Fruit fly (Drosophila melanogaster) whole organism, embryonic: ENCODE data around the gene UQCR-14.

Source experiments
- Atf6 ChIP-seq: fragments of 200-800 bp; sonication (Bioruptor generic); IDR thresholded peaks from 2 replicates; pipeline ENCODE4 v1.3.6; 2022; ENCODE audit warnings: missing biosample characterization, missing genetic modification characterization
- Bgb ChIP-seq: fragments of 200-800 bp; sonication (Bioruptor generic); IDR thresholded peaks from 2 replicates; pipeline ENCODE4 v1.3.6; 2022; ENCODE audit warnings: missing biosample characterization, missing genetic modification characterization; ENCODE audit not compliant: partially characterized antibody
- BtbVII ChIP-seq: fragments of 200-800 bp; sonication (Bioruptor generic); optimal IDR thresholded peaks from 3 replicates; lab custom pipeline; 2017; ENCODE audit warnings: missing biosample characterization, mild to moderate bottlenecking, missing genetic modification characterization
- CG11504 ChIP-seq: fragments of 200-800 bp; sonication (Bioruptor generic); optimal IDR thresholded peaks from 3 replicates; lab custom pipeline; 2019; ENCODE audit warnings: missing biosample characterization, mild to moderate bottlenecking, missing genetic modification characterization, moderate library complexity
- CG11696 ChIP-seq: fragments of 200-800 bp; sonication (Bioruptor generic); IDR thresholded peaks from 2 replicates; pipeline ENCODE4 v1.3.6; 2022; ENCODE audit warnings: missing biosample characterization, missing genetic modification characterization
- CG13287 ChIP-seq: fragments of 200-800 bp; sonication (Bioruptor generic); IDR thresholded peaks from 2 replicates; pipeline ENCODE4 v1.3.6; 2022; ENCODE audit warnings: missing biosample characterization, missing genetic modification characterization; ENCODE audit not compliant: partially characterized antibody
- CG13296 ChIP-seq: fragments of 200-800 bp; sonication (Bioruptor generic); optimal IDR thresholded peaks from 3 replicates; lab custom pipeline; 2018; ENCODE audit warnings: missing biosample characterization, mild to moderate bottlenecking, missing genetic modification characterization
- CG1529 ChIP-seq: fragments of 200-800 bp; sonication (Bioruptor generic); optimal IDR thresholded peaks from 3 replicates; lab custom pipeline; 2018; ENCODE audit warnings: missing biosample characterization, missing genetic modification characterization
- CG1832 ChIP-seq: fragments of 200-800 bp; sonication (Bioruptor generic); optimal IDR thresholded peaks from 2 replicates; lab custom pipeline; 2017; ENCODE audit warnings: missing biosample characterization, mild to moderate bottlenecking, missing genetic modification characterization, inconsistent platforms
- CG18764 ChIP-seq: fragments of 200-800 bp; sonication (Bioruptor generic); optimal IDR thresholded peaks from 3 replicates; lab custom pipeline; 2016; ENCODE audit warnings: missing biosample characterization, missing genetic modification characterization
- CG2116 ChIP-seq: fragments of 200-800 bp; sonication (Bioruptor generic); optimal IDR thresholded peaks from 3 replicates; lab custom pipeline; 2018; ENCODE audit warnings: missing biosample characterization, mild to moderate bottlenecking, missing genetic modification characterization
- CG30431 ChIP-seq: fragments of 200-800 bp; sonication (Bioruptor generic); optimal IDR thresholded peaks from 2 replicates; lab custom pipeline; 2017; ENCODE audit warnings: missing biosample characterization, missing genetic modification characterization
- CG3065 ChIP-seq: fragments of 200-800 bp; sonication (Bioruptor generic); optimal IDR thresholded peaks from 2 replicates; lab custom pipeline; 2016; ENCODE audit warnings: missing biosample characterization, missing genetic modification characterization
- CG3163 ChIP-seq: fragments of 200-800 bp; sonication (Bioruptor generic); optimal IDR thresholded peaks from 3 replicates; lab custom pipeline; 2016; ENCODE audit warnings: missing biosample characterization, missing genetic modification characterization
- CG34224 ChIP-seq: fragments of 200-800 bp; sonication (Bioruptor generic); IDR thresholded peaks from 3 replicates; pipeline ENCODE4 v1.3.6; 2022; ENCODE audit warnings: missing biosample characterization, missing genetic modification characterization; ENCODE audit not compliant: partially characterized antibody
- CG3847 ChIP-seq: fragments of 200-800 bp; sonication (Bioruptor generic); IDR thresholded peaks from 2 replicates; pipeline ENCODE4 v1.3.6; 2022; ENCODE audit warnings: missing biosample characterization, missing genetic modification characterization
- CG43689 ChIP-seq: fragments of 200-800 bp; sonication (Bioruptor generic); IDR thresholded peaks from 2 replicates; pipeline ENCODE4 v1.3.6; 2022; ENCODE audit warnings: missing biosample characterization, missing genetic modification characterization
- CG4424 ChIP-seq: fragments of 200-800 bp; sonication (Bioruptor generic); optimal IDR thresholded peaks from 3 replicates; lab custom pipeline; 2016; ENCODE audit warnings: missing biosample characterization, missing genetic modification characterization
- CG5180 ChIP-seq: fragments of 200-800 bp; sonication (Bioruptor generic); optimal IDR thresholded peaks from 3 replicates; lab custom pipeline; 2017; ENCODE audit warnings: missing biosample characterization, missing genetic modification characterization, mild to moderate bottlenecking, moderate library complexity, missing genetic modification reagents
- CG8388 ChIP-seq: fragments of 200-800 bp; sonication (Bioruptor generic); optimal IDR thresholded peaks from 2 replicates; lab custom pipeline; 2019; ENCODE audit warnings: missing biosample characterization, mild to moderate bottlenecking, missing genetic modification characterization, moderate library complexity
- CG9437 ChIP-seq: fragments of 200-800 bp; sonication (Bioruptor generic); optimal IDR thresholded peaks from 2 replicates; lab custom pipeline; 2018; ENCODE audit warnings: missing biosample characterization, mild to moderate bottlenecking, missing genetic modification characterization
- Camta ChIP-seq: fragments of 200-800 bp; sonication (Bioruptor generic); optimal IDR thresholded peaks from 2 replicates; lab custom pipeline; 2016; ENCODE audit warnings: missing biosample characterization, missing genetic modification characterization
- ERR ChIP-seq: fragments of 200-800 bp; sonication (Bioruptor generic); optimal IDR thresholded peaks from 2 replicates; lab custom pipeline; 2016; ENCODE audit warnings: missing biosample characterization, missing genetic modification characterization
- Eip74EF ChIP-seq, 2 experiments: fragments of 200-800 bp in 1 of 2; fragments of >200 bp in 1 of 2; sonication (Bioruptor generic) in 1 of 2; optimal IDR thresholded peaks; 2 replicates each; lab custom pipeline; 2017 to 2019; ENCODE audit warnings: missing biosample characterization in 2 of 2, missing genetic modification characterization in 2 of 2, mild to moderate bottlenecking in 1 of 2, moderate library complexity in 1 of 2
- Ets97D ChIP-seq: fragments of 200-800 bp; sonication (Bioruptor generic); optimal IDR thresholded peaks from 3 replicates; lab custom pipeline; 2016; ENCODE audit warnings: missing biosample characterization, missing genetic modification characterization
- Nf-YB ChIP-seq: fragments of 200-800 bp; sonication (Bioruptor generic); optimal IDR thresholded peaks from 3 replicates; lab custom pipeline; 2019; ENCODE audit warnings: missing biosample characterization, mild to moderate bottlenecking, missing genetic modification characterization, moderate library complexity
- Opbp ChIP-seq: fragments of 200-800 bp; sonication (Bioruptor generic); IDR thresholded peaks from 3 replicates; pipeline ENCODE4 v1.3.6; 2022; ENCODE audit warnings: missing biosample characterization, missing genetic modification characterization; ENCODE audit not compliant: partially characterized antibody
- Rfx ChIP-seq: fragments of 200-800 bp; sonication (Bioruptor generic); IDR thresholded peaks from 2 replicates; pipeline ENCODE4 v1.3.6; 2022; ENCODE audit warnings: missing biosample characterization, missing genetic modification characterization
- Vsx1 ChIP-seq: fragments of 200-800 bp; sonication (Bioruptor generic); optimal IDR thresholded peaks from 2 replicates; lab custom pipeline; 2017; ENCODE audit warnings: missing biosample characterization, mild to moderate bottlenecking, missing genetic modification characterization, missing genetic modification reagents
- cg ChIP-seq: fragments of 200-800 bp; sonication (Bioruptor generic); optimal IDR thresholded peaks from 3 replicates; lab custom pipeline; 2019; ENCODE audit warnings: missing biosample characterization, mild to moderate bottlenecking, missing genetic modification characterization, moderate library complexity
- chn ChIP-seq: fragments of 200-800 bp; sonication (Bioruptor generic); optimal IDR thresholded peaks from 2 replicates; lab custom pipeline; 2016; ENCODE audit warnings: missing biosample characterization, missing genetic modification characterization
- da ChIP-seq: fragments of 200-800 bp; sonication (Bioruptor generic); optimal IDR thresholded peaks from 2 replicates; lab custom pipeline; 2016; ENCODE audit warnings: missing biosample characterization, missing genetic modification characterization
- disco-r ChIP-seq: fragments of 200-800 bp; sonication (Bioruptor generic); optimal IDR thresholded peaks from 2 replicates; lab custom pipeline; 2016; ENCODE audit warnings: missing biosample characterization, missing genetic modification characterization
- exex ChIP-seq: fragments of 200-800 bp; sonication (Bioruptor generic); optimal IDR thresholded peaks from 4 replicates; lab custom pipeline; 2018; ENCODE audit warnings: missing biosample characterization, mild to moderate bottlenecking, missing genetic modification characterization, moderate library complexity
- fd3F ChIP-seq: fragments of 200-800 bp; sonication (Bioruptor generic); optimal IDR thresholded peaks from 2 replicates; lab custom pipeline; 2018; ENCODE audit warnings: missing biosample characterization, mild to moderate bottlenecking, missing genetic modification characterization, moderate library complexity
- hbn ChIP-seq: fragments of 200-800 bp; sonication (Bioruptor generic); IDR thresholded peaks from 2 replicates; pipeline ENCODE4 v1.3.6; 2022; ENCODE audit warnings: missing biosample characterization, missing genetic modification characterization; ENCODE audit not compliant: partially characterized antibody
- kah ChIP-seq: fragments of 200-800 bp; sonication (Bioruptor generic); optimal IDR thresholded peaks from 2 replicates; lab custom pipeline; 2018; ENCODE audit warnings: missing biosample characterization, mild to moderate bottlenecking, missing genetic modification characterization
- lov ChIP-seq, 2 experiments: fragments of 200-800 bp in 1 of 2; fragments of >200 bp in 1 of 2; sonication (Bioruptor generic) in 1 of 2; IDR thresholded peaks in 1 of 2; optimal IDR thresholded peaks in 1 of 2; 2 replicates in 1 of 2; 3 replicates in 1 of 2; pipeline versions ENCODE4 v1.3.6 to Lab custom; 2017 to 2022; ENCODE audit warnings: missing biosample characterization in 1 of 2, missing genetic modification characterization in 1 of 2
- nerfin-2 ChIP-seq: fragments of 200-800 bp; sonication (Bioruptor generic); IDR thresholded peaks from 2 replicates; pipeline ENCODE4 v1.3.6; 2022; ENCODE audit warnings: missing biosample characterization, missing genetic modification characterization; ENCODE audit not compliant: partially characterized antibody
- onecut ChIP-seq: fragments of 200-800 bp; sonication (Bioruptor generic); IDR thresholded peaks from 2 replicates; pipeline ENCODE4 v1.3.6; 2022; ENCODE audit warnings: missing biosample characterization, missing genetic modification characterization
- otp ChIP-seq: fragments of 200-800 bp; sonication (Bioruptor generic); IDR thresholded peaks from 3 replicates; pipeline ENCODE4, ENCODE4 v1.3.6; 2022; ENCODE audit warnings: missing biosample characterization, missing genetic modification characterization
- p53 ChIP-seq: fragments of 200-800 bp; sonication (Bioruptor generic); optimal IDR thresholded peaks from 2 replicates; lab custom pipeline; 2016; ENCODE audit warnings: missing biosample characterization, missing genetic modification characterization
- pan ChIP-seq, 4 experiments: fragments of >200 bp in 3 of 4; fragments of 200-800 bp in 1 of 4; sonication (Bioruptor generic) in 1 of 4; optimal IDR thresholded peaks in 3 of 4; IDR thresholded peaks in 1 of 4; 2 replicates each; pipeline versions ENCODE4 v1.3.6 to Lab custom; 2017 to 2022; ENCODE audit warnings: missing biosample characterization in 2 of 4, missing genetic modification characterization in 2 of 4, mixed read lengths in 1 of 4
- sisA ChIP-seq: fragments of 200-800 bp; sonication (Bioruptor generic); IDR thresholded peaks from 2 replicates; pipeline ENCODE4 v1.3.6; 2022; ENCODE audit warnings: missing biosample characterization, missing genetic modification characterization
- tio ChIP-seq: fragments of 200-800 bp; sonication (Bioruptor generic); optimal IDR thresholded peaks from 2 replicates; lab custom pipeline; 2017; ENCODE audit warnings: missing biosample characterization, missing genetic modification characterization, inconsistent platforms
- trem ChIP-seq: fragments of 200-800 bp; optimal IDR thresholded peaks from 3 replicates; lab custom pipeline; 2019; ENCODE audit warnings: missing biosample characterization, mild to moderate bottlenecking, missing genetic modification characterization, moderate library complexity
- tup ChIP-seq: fragments of 200-800 bp; sonication (Bioruptor generic); optimal IDR thresholded peaks from 2 replicates; lab custom pipeline; 2016; ENCODE audit warnings: missing biosample characterization, mild to moderate bottlenecking, missing genetic modification characterization, moderate library complexity
- zen ChIP-seq: fragments of 200-800 bp; sonication (Bioruptor generic); optimal IDR thresholded peaks from 3 replicates; lab custom pipeline; 2018; ENCODE audit warnings: missing biosample characterization, mild to moderate bottlenecking, missing genetic modification characterization, moderate library complexity

Gene UQCR-14

DNA sequence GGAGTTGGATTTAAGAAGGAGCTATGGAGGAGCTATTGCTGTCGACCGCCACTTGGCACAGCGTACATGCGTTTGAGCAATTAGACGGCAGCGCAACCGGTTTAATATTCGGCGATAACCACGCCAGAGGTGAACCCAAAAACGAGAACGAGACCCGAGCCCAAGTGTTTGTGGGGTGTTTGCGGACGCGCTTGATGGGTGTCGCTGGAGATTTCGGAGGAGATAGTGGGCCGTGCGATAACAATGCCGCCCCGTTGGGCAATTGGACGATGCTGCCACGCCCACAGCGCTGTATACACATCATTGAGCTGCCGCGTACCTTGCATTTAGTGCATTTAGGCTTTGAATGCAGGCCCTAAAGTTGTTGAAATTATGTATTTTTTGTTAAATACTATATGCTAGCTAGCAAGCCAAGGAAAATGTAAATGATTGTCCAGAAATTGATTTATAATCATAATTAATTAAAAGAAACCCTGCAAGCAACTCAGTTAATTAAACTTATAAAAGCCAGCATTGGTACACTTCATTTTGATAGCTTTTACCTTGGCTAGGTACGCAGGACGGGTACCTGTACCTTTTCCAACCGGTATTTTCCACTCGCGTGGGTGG lies 22.3 kb downstream of the UQCR-14 start, which contains the start of gene Had1 (continued):
- TF ChIP-seq Camta (GFP tag; lab: Kevin White, UChicago) (no peak), Vsx1 (GFP tag; lab: Kevin White, UChicago) (no peak), CG3065 (GFP tag; lab: Kevin White, UChicago) (peak; percentile 11), lov (optimal IDR thresholded peaks at IDR 0.05; lab: Kevin White, UChicago) (no peak), lov (GFP tag; IDR thresholded peaks at IDR 0.05; lab: Robert Waterston, UW) (no peak), zen (no peak), CG1529 (GFP tag; lab: Kevin White, UChicago) (no peak), kah (GFP tag; lab: Kevin White, UChicago) (no peak), exex (peak; percentile 77), otp (0 out of 3 replicates have a peak, but pooled peaks have one; percentile 33), CG13296 (GFP tag; lab: Kevin White, UChicago) (no peak), CG5180 (no peak), sisA (no peak), da (GFP tag; lab: Kevin White, UChicago) (no peak), nerfin-2 (GFP tag; lab: Robert Waterston, UW) (no peak), cg (GFP tag; lab: Kevin White, UChicago) (no peak), onecut (no peak), Eip74EF (GFP tag; optimal IDR thresholded peaks at IDR 0.05; lab: Kevin White, UChicago) (no peak), Opbp (GFP tag; lab: Robert Waterston, UW) (0 out of 3 replicates have a peak, but pooled peaks have one; percentile 5), Bgb (GFP tag; lab: Robert Waterston, UW) (no peak), CG8388 (GFP tag; lab: Kevin White, UChicago) (no peak), CG3163 (no peak), trem (tag; lab: Kevin White, UChicago) (no peak), Rfx (GFP tag; lab: Robert Waterston, UW) (peak; percentile 43; the same call in 1 of the 2 replicates), CG11504 (tag; lab: Kevin White, UChicago) (no peak), CG34224 (GFP tag; lab: Robert Waterston, UW) (no peak), Ets97D (GFP tag; lab: Kevin White, UChicago) (no peak), tio (no peak), pan (optimal IDR thresholded peaks at IDR 0.05; lab: Kevin White, UChicago) (no peak), pan (GFP tag; optimal IDR thresholded peaks at IDR 0.05 in 1 of 2, IDR thresholded peaks at IDR 0.05 in 1 of 2) (peak in 1 of 2 experiments; percentile 16), hbn (GFP tag; lab: Robert Waterston, UW) (no peak), disco-r (no peak), CG30431 (no peak), CG18764 (GFP tag; lab: Kevin White, UChicago) (no peak), CG9437 (GFP tag; lab: Kevin White, UChicago) (no peak), CG4424 (GFP tag; lab: Kevin White, UChicago) (no peak), ERR (no peak), fd3F (GFP tag; lab: Kevin White, UChicago) (no peak), CG2116 (GFP tag; lab: Kevin White, UChicago) (no peak), CG13287 (GFP tag; lab: Robert Waterston, UW) (no peak), p53 (GFP tag; lab: Kevin White, UChicago) (no peak), CG43689 (no peak), CG11696 (GFP tag; lab: Robert Waterston, UW) (no peak), chn (GFP tag; lab: Kevin White, UChicago) (no peak), CG1832 (GFP tag; lab: Kevin White, UChicago) (no peak), BtbVII (GFP tag; lab: Kevin White, UChicago) (no peak), Atf6 (GFP tag; lab: Robert Waterston, UW) (no peak), CG3847 (GFP tag; lab: Robert Waterston, UW) (no peak), tup (GFP tag; lab: Kevin White, UChicago) (no peak), Nf-YB (GFP tag; lab: Kevin White, UChicago) (no peak)
